Fruit fly (Drosophila melanogaster) whole organism, embryonic: Measurements from ENCODE around the gene Schip1.
A peak's percentile ranks its signal among the peaks of the same experiment; 100 is the strongest.

Experiments used
- Ada2b ChIP-seq: fragments of 200-800 bp; sonication (Bioruptor generic); IDR thresholded peaks from 2 replicates; pipeline ENCODE4 v1.3.6; 2022; ENCODE audit warnings: missing biosample characterization, missing genetic modification characterization
- Atf6 ChIP-seq: fragments of 200-800 bp; sonication (Bioruptor generic); IDR thresholded peaks from 2 replicates; pipeline ENCODE4 v1.3.6; 2022; ENCODE audit warnings: missing biosample characterization, missing genetic modification characterization
- CG11723 ChIP-seq: fragments of 200-800 bp; sonication (Bioruptor generic); optimal IDR thresholded peaks from 2 replicates; lab custom pipeline; 2017; ENCODE audit warnings: missing biosample characterization, mild to moderate bottlenecking, missing genetic modification characterization
- CG13123 ChIP-seq: fragments of 200-800 bp; sonication (Bioruptor generic); optimal IDR thresholded peaks from 2 replicates; lab custom pipeline; 2016; ENCODE audit warnings: missing biosample characterization, missing genetic modification characterization
- CG13894 ChIP-seq: fragments of 200-800 bp; sonication (Bioruptor generic); optimal IDR thresholded peaks from 3 replicates; lab custom pipeline; 2018; ENCODE audit warnings: missing biosample characterization, mild to moderate bottlenecking, missing genetic modification characterization, moderate library complexity
- CG14965 ChIP-seq: fragments of 200-800 bp; sonication (Bioruptor generic); optimal IDR thresholded peaks from 2 replicates; lab custom pipeline; 2016; ENCODE audit warnings: missing biosample characterization, missing genetic modification characterization, borderline replicate concordance
- CG17385 ChIP-seq: fragments of 200-800 bp; sonication (Bioruptor generic); optimal IDR thresholded peaks from 3 replicates; lab custom pipeline; 2018; ENCODE audit warnings: missing biosample characterization, mild to moderate bottlenecking, missing genetic modification characterization
- CG2129 ChIP-seq: fragments of 200-800 bp; sonication (Bioruptor generic); IDR thresholded peaks from 2 replicates; pipeline ENCODE4 v1.3.6; 2022; ENCODE audit warnings: missing biosample characterization, missing genetic modification characterization; ENCODE audit not compliant: partially characterized antibody
- CG3065 ChIP-seq: fragments of 200-800 bp; sonication (Bioruptor generic); optimal IDR thresholded peaks from 2 replicates; lab custom pipeline; 2016; ENCODE audit warnings: missing biosample characterization, missing genetic modification characterization
- CG31441 ChIP-seq: fragments of 200-800 bp; sonication (Bioruptor generic); IDR thresholded peaks from 2 replicates; pipeline ENCODE4 v1.3.6; 2022; ENCODE audit warnings: missing biosample characterization, missing genetic modification characterization
- CG3163 ChIP-seq: fragments of 200-800 bp; sonication (Bioruptor generic); optimal IDR thresholded peaks from 3 replicates; lab custom pipeline; 2016; ENCODE audit warnings: missing biosample characterization, missing genetic modification characterization
- CG34422 ChIP-seq: fragments of 200-800 bp; sonication (Bioruptor generic); IDR thresholded peaks from 3 replicates; pipeline ENCODE4 v1.3.6; 2022; ENCODE audit warnings: missing biosample characterization, missing genetic modification characterization
- CG4282 ChIP-seq: fragments of 200-800 bp; sonication (Bioruptor generic); optimal IDR thresholded peaks from 2 replicates; lab custom pipeline; 2016; ENCODE audit warnings: missing biosample characterization, missing genetic modification characterization
- CG4617 ChIP-seq: fragments of 200-800 bp; sonication (Bioruptor generic); optimal IDR thresholded peaks from 3 replicates; lab custom pipeline; 2016; ENCODE audit warnings: missing biosample characterization, missing genetic modification characterization, borderline replicate concordance
- CG6654 ChIP-seq: fragments of 200-800 bp; sonication (Bioruptor generic); optimal IDR thresholded peaks from 2 replicates; lab custom pipeline; 2017; ENCODE audit warnings: missing biosample characterization, mild to moderate bottlenecking, missing genetic modification characterization
- CG6854 ChIP-seq: fragments of 200-800 bp; sonication (Bioruptor generic); optimal IDR thresholded peaks from 3 replicates; lab custom pipeline; 2017; ENCODE audit warnings: missing biosample characterization, mild to moderate bottlenecking, missing genetic modification characterization
- CG7372 ChIP-seq: fragments of 200-800 bp; sonication (Bioruptor generic); IDR thresholded peaks from 2 replicates; pipeline ENCODE4 v1.3.6; 2022; ENCODE audit warnings: missing biosample characterization, missing genetic modification characterization
- CG9876 ChIP-seq: fragments of 200-800 bp; sonication (Bioruptor generic); optimal IDR thresholded peaks from 2 replicates; lab custom pipeline; 2016; ENCODE audit warnings: missing biosample characterization, missing genetic modification characterization
- D19A ChIP-seq: fragments of 200-800 bp; optimal IDR thresholded peaks from 3 replicates; lab custom pipeline; 2019; ENCODE audit warnings: missing biosample characterization, mild to moderate bottlenecking, missing genetic modification characterization, moderate library complexity
- Ets97D ChIP-seq: fragments of 200-800 bp; sonication (Bioruptor generic); optimal IDR thresholded peaks from 3 replicates; lab custom pipeline; 2016; ENCODE audit warnings: missing biosample characterization, missing genetic modification characterization
- GATAe ChIP-seq: fragments of 200-800 bp; sonication (Bioruptor generic); conservative IDR thresholded peaks from 2 replicates; pipeline ENCODE4 v1.3.6; 2022; ENCODE audit warnings: missing biosample characterization, missing genetic modification characterization
- HLH4C ChIP-seq: fragments of 200-800 bp; sonication (Bioruptor generic); IDR thresholded peaks from 3 replicates; pipeline ENCODE4 v1.3.6; 2022; ENCODE audit warnings: missing biosample characterization, missing genetic modification characterization; ENCODE audit not compliant: partially characterized antibody
- Hand ChIP-seq: fragments of 200-800 bp; sonication (Bioruptor generic); optimal IDR thresholded peaks from 2 replicates; lab custom pipeline; 2017; ENCODE audit warnings: mild to moderate bottlenecking, missing biosample characterization, missing genetic modification reagents, missing genetic modification characterization
- Hr3 ChIP-seq: fragments of 200-800 bp; sonication (Bioruptor generic); optimal IDR thresholded peaks from 3 replicates; lab custom pipeline; 2016; ENCODE audit warnings: missing biosample characterization, missing genetic modification characterization
- Hr78 ChIP-seq, 2 experiments: fragments of 200-800 bp in 1 of 2; fragments of >200 bp in 1 of 2; sonication (Bioruptor generic) in 1 of 2; optimal IDR thresholded peaks; 2 replicates each; lab custom pipeline; 2017 to 2019; ENCODE audit warnings: missing biosample characterization in 2 of 2, missing genetic modification characterization in 2 of 2, mild to moderate bottlenecking in 1 of 2, moderate library complexity in 1 of 2
- Kr ChIP-seq: fragments of 200-800 bp; sonication (Bioruptor generic); optimal IDR thresholded peaks from 2 replicates; lab custom pipeline; 2017; ENCODE audit warnings: missing biosample characterization, mild to moderate bottlenecking, missing genetic modification characterization
- Med ChIP-seq: fragments of 200-800 bp; sonication (Bioruptor generic); peaks from one replicate; lab custom pipeline; 2016; ENCODE audit warnings: missing biosample characterization, missing genetic modification characterization, mild to moderate bottlenecking, inconsistent platforms, moderate library complexity
- NC2α ChIP-seq: fragments of 200-800 bp; sonication (Bioruptor generic); optimal IDR thresholded peaks from 2 replicates; lab custom pipeline; 2016; ENCODE audit warnings: missing biosample characterization, missing genetic modification characterization
- Nf-YA ChIP-seq: fragments of 200-800 bp; sonication (Bioruptor generic); IDR thresholded peaks from 2 replicates; pipeline ENCODE4 v1.3.6; 2022; ENCODE audit warnings: missing biosample characterization, missing genetic modification characterization
- Ravus ChIP-seq: fragments of 200-800 bp; sonication (Bioruptor generic); IDR thresholded peaks from 2 replicates; pipeline ENCODE4 v1.3.6; 2022; ENCODE audit warnings: missing biosample characterization, missing genetic modification characterization
- Sry-δ ChIP-seq: fragments of 200-800 bp; sonication (Bioruptor generic); optimal IDR thresholded peaks from 2 replicates; lab custom pipeline; 2016; ENCODE audit warnings: missing biosample characterization, missing genetic modification characterization
- bcd ChIP-seq: fragments of 200-800 bp; sonication (Bioruptor generic); optimal IDR thresholded peaks from 2 replicates; lab custom pipeline; 2017; ENCODE audit warnings: missing biosample characterization, mild to moderate bottlenecking, missing genetic modification characterization
- chm ChIP-seq: fragments of 200-800 bp; sonication (Bioruptor generic); IDR thresholded peaks from 2 replicates; pipeline ENCODE4 v1.3.6; 2022; ENCODE audit warnings: missing biosample characterization, missing genetic modification characterization
- en ChIP-seq: fragments of 200-800 bp; sonication (Bioruptor generic); optimal IDR thresholded peaks from 2 replicates; lab custom pipeline; 2016; ENCODE audit warnings: missing biosample characterization, missing genetic modification characterization
- exex ChIP-seq: fragments of 200-800 bp; sonication (Bioruptor generic); optimal IDR thresholded peaks from 4 replicates; lab custom pipeline; 2018; ENCODE audit warnings: missing biosample characterization, mild to moderate bottlenecking, missing genetic modification characterization, moderate library complexity
- fd3F ChIP-seq: fragments of 200-800 bp; sonication (Bioruptor generic); optimal IDR thresholded peaks from 2 replicates; lab custom pipeline; 2018; ENCODE audit warnings: missing biosample characterization, mild to moderate bottlenecking, missing genetic modification characterization, moderate library complexity
- gsb-n ChIP-seq: fragments of 200-800 bp; sonication (Bioruptor generic); optimal IDR thresholded peaks from 3 replicates; lab custom pipeline; 2018; ENCODE audit warnings: missing biosample characterization, mild to moderate bottlenecking, missing genetic modification characterization
- h ChIP-seq: fragments of >200 bp; optimal IDR thresholded peaks from 2 replicates; lab custom pipeline; 2017
- hkb ChIP-seq, 2 experiments: fragments of 200-800 bp in 1 of 2; fragments of >200 bp in 1 of 2; sonication (Bioruptor generic) in 1 of 2; IDR thresholded peaks in 1 of 2; optimal IDR thresholded peaks in 1 of 2; 2 replicates each; pipeline versions ENCODE4 v1.3.6 to Lab custom; 2017 to 2022; ENCODE audit warnings: missing biosample characterization in 1 of 2, missing genetic modification characterization in 1 of 2
- insv ChIP-seq, 2 experiments: fragments of 200-800 bp; sonication (Bioruptor generic); optimal IDR thresholded peaks; 3 replicates each; lab custom pipeline; 2016 to 2018; ENCODE audit warnings: missing biosample characterization in 2 of 2, missing genetic modification characterization in 2 of 2
- jing ChIP-seq: fragments of 200-800 bp; sonication (Bioruptor generic); optimal IDR thresholded peaks from 2 replicates; lab custom pipeline; 2018; ENCODE audit warnings: missing biosample characterization, mild to moderate bottlenecking, missing genetic modification characterization
- ken ChIP-seq: fragments of 200-800 bp; sonication (Bioruptor generic); IDR thresholded peaks from 3 replicates; pipeline ENCODE4 v1.3.6; 2022; ENCODE audit warnings: missing biosample characterization, missing genetic modification characterization
- pho ChIP-seq: fragments of 200-800 bp; sonication (Bioruptor generic); optimal IDR thresholded peaks from 2 replicates; lab custom pipeline; 2016; ENCODE audit warnings: missing biosample characterization, missing genetic modification characterization
- pros ChIP-seq: fragments of 200-800 bp; sonication (Bioruptor generic); optimal IDR thresholded peaks from 3 replicates; lab custom pipeline; 2019; ENCODE audit warnings: missing biosample characterization, mild to moderate bottlenecking, missing genetic modification characterization, moderate library complexity
- sisA ChIP-seq: fragments of 200-800 bp; sonication (Bioruptor generic); IDR thresholded peaks from 2 replicates; pipeline ENCODE4 v1.3.6; 2022; ENCODE audit warnings: missing biosample characterization, missing genetic modification characterization
- tgo ChIP-seq: fragments of 200-800 bp; sonication (Bioruptor generic); IDR thresholded peaks from 3 replicates; pipeline ENCODE4 v1.3.6; 2022; ENCODE audit warnings: missing biosample characterization, missing genetic modification characterization
- tup ChIP-seq: fragments of 200-800 bp; sonication (Bioruptor generic); optimal IDR thresholded peaks from 2 replicates; lab custom pipeline; 2016; ENCODE audit warnings: missing biosample characterization, mild to moderate bottlenecking, missing genetic modification characterization, moderate library complexity
- unpg ChIP-seq: fragments of 200-800 bp; sonication (Bioruptor generic); optimal IDR thresholded peaks from 3 replicates; lab custom pipeline; 2018; ENCODE audit warnings: missing biosample characterization, mild to moderate bottlenecking, missing genetic modification characterization, moderate library complexity
- zf30C ChIP-seq: fragments of 200-800 bp; sonication (Bioruptor generic); optimal IDR thresholded peaks from 3 replicates; lab custom pipeline; 2018; ENCODE audit warnings: missing biosample characterization, mild to moderate bottlenecking, missing genetic modification characterization
- zfh2 ChIP-seq: fragments of 200-800 bp; sonication (Bioruptor generic); optimal IDR thresholded peaks from 2 replicates; lab custom pipeline; 2016; ENCODE audit warnings: missing biosample characterization, missing genetic modification characterization

Schip1 gene

DNA sequence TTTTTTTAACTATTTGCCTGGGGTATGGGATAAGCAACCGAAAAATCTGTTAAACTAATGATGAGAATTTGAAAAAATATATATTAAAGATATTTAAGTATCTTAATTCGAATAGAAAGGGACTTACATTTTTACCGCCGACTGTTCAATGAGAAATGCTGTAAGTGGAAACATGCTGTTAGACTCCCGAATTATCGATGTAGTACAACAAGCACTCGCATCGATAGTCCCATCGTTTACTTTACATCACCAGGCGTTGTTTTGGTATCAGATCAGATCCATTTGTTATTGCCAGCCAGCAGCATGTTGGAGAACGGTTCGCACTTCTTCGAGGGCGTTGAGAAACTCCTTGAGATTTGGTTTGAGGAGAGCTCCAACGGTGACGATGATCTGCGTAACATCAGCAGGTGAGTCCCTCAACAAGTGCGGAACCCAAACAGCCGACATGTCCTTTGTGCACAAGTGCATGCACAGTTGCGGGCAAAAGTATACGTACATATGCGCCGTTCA, 8.4 kb upstream of the Schip1 start, which contains the start of gene SamDC (continued):
- TF ChIP-seq jing (no peak), CG34422 (GFP tag; lab: Robert Waterston, UW) (peak; percentile 72; the same call in 2 of the 3 replicates), gsb-n (tag; lab: Kevin White, UChicago) (peak; percentile 24), Ravus (GFP tag; lab: Robert Waterston, UW) (no peak), hkb (optimal IDR thresholded peaks at IDR 0.05; lab: Kevin White, UChicago) (no peak), hkb (GFP tag; IDR thresholded peaks at IDR 0.05; lab: Robert Waterston, UW) (peak; percentile 53; the same call in 1 of the 2 replicates), GATAe (GFP tag; lab: Robert Waterston, UW) (no peak), NC2α (peak; percentile 26), Hr78 (GFP tag; optimal IDR thresholded peaks at IDR 0.05; lab: Kevin White, UChicago) (peak in 1 of 2 experiments; percentile 67), CG14965 (GFP tag; lab: Kevin White, UChicago) (no peak), zf30C (GFP tag; lab: Kevin White, UChicago) (no peak), pros (GFP tag; lab: Kevin White, UChicago) (peak; percentile 14), CG3065 (no peak), bcd (no peak), tgo (GFP tag; lab: Robert Waterston, UW) (no peak; the same call in 1 of the 3 replicates), D19A (peak; percentile 55), Ada2b (GFP tag; lab: Robert Waterston, UW) (peak; percentile 63), Kr (GFP tag; lab: Kevin White, UChicago) (no peak), Atf6 (GFP tag; lab: Robert Waterston, UW) (peak; percentile 46; the same call in 1 of the 2 replicates), Med (GFP tag; lab: Kevin White, UChicago) (peak; percentile 91), HLH4C (GFP tag; lab: Robert Waterston, UW) (peak; percentile 76), Hr3 (GFP tag; lab: Kevin White, UChicago) (peak; percentile 37), Sry-δ (GFP tag; lab: Kevin White, UChicago) (peak; percentile 92), CG6654 (no peak), fd3F (GFP tag; lab: Kevin White, UChicago) (peak; percentile 25), ken (no peak), h (lab: Kevin White, UChicago) (no peak), CG3163 (GFP tag; lab: Kevin White, UChicago) (no peak), CG31441 (GFP tag; lab: Robert Waterston, UW) (peak; percentile 49; the same call in 1 of the 2 replicates), CG13894 (peak; percentile 66), zfh2 (GFP tag; lab: Kevin White, UChicago) (peak; percentile 27), exex (no peak), CG4617 (GFP tag; lab: Kevin White, UChicago) (peak; percentile 42), Ets97D (GFP tag; lab: Kevin White, UChicago) (peak; percentile 42), Hand (GFP tag; lab: Kevin White, UChicago) (no peak), sisA (GFP tag; lab: Robert Waterston, UW) (no peak), chm (GFP tag; lab: Robert Waterston, UW) (no peak; the same call in 1 of the 2 replicates), Nf-YA (GFP tag; lab: Robert Waterston, UW) (no peak), CG11723 (GFP tag; lab: Kevin White, UChicago) (peak; percentile 1), CG4282 (GFP tag; lab: Kevin White, UChicago) (no peak), CG13123 (peak; percentile 12), insv (GFP tag; optimal IDR thresholded peaks at IDR 0.05; lab: Kevin White, UChicago) (peak in 1 of 2 experiments; percentile 31), CG9876 (no peak), CG7372 (no peak), CG2129 (GFP tag; lab: Robert Waterston, UW) (peak; percentile 57; the same call in 1 of the 2 replicates), unpg (peak; percentile 57), en (GFP tag; lab: Kevin White, UChicago) (no peak), pho (GFP tag; lab: Kevin White, UChicago) (peak; percentile 46), CG17385 (GFP tag; lab: Kevin White, UChicago) (peak; percentile 48), CG6854 (GFP tag; lab: Kevin White, UChicago) (peak; percentile 33), tup (GFP tag; lab: Kevin White, UChicago) (no peak)
